Worm (Caenorhabditis elegans) whole organism, mixed stage, embryonic: ENCODE results near the gene F55A11.7.

ENCODE experiments used
- blmp-1 ChIP-seq: fragments of 150-350 bp; optimal IDR thresholded peaks from 2 replicates; lab custom pipeline; 2014; ENCODE audit warnings: missing biosample characterization, missing genetic modification characterization
- ceh-39 ChIP-seq: fragments of 150-350 bp; optimal IDR thresholded peaks from 2 replicates; lab custom pipeline; 2014; ENCODE audit warnings: missing biosample characterization, missing genetic modification characterization
- ceh-83 ChIP-seq: fragments of 200-800 bp; sonication (Bioruptor generic); optimal IDR thresholded peaks from 2 replicates; lab custom pipeline; 2018; ENCODE audit warnings: mild to moderate bottlenecking, missing genetic modification characterization, missing compliant biosample characterization
- drap-1 ChIP-seq: fragments of 200-800 bp; sonication (Bioruptor generic); optimal IDR thresholded peaks from 3 replicates; lab custom pipeline; 2018; ENCODE audit warnings: mild to moderate bottlenecking, missing genetic modification characterization, missing compliant biosample characterization
- elt-3 ChIP-seq: fragments of 150-350 bp; optimal IDR thresholded peaks from 2 replicates; lab custom pipeline; 2014; ENCODE audit warnings: missing biosample characterization, missing genetic modification characterization
- ham-2 ChIP-seq: fragments of 200-800 bp; sonication (Bioruptor generic); optimal IDR thresholded peaks from 2 replicates; lab custom pipeline; 2018; ENCODE audit warnings: mild to moderate bottlenecking, missing genetic modification characterization, missing compliant biosample characterization
- lsy-2 ChIP-seq: fragments of 150-350 bp; optimal IDR thresholded peaks from 2 replicates; lab custom pipeline; 2014; ENCODE audit warnings: missing biosample characterization, missing genetic modification characterization
- mep-1 ChIP-seq: fragments of 150-350 bp; optimal IDR thresholded peaks from 2 replicates; lab custom pipeline; 2017; ENCODE audit warnings: missing biosample characterization, missing genetic modification reagents, missing genetic modification characterization, inconsistent platforms
- mls-2 ChIP-seq: sonication (generic microtip); optimal IDR thresholded peaks from 2 replicates; lab custom pipeline; 2016; ENCODE audit warnings: mild to moderate bottlenecking, missing genetic modification characterization, moderate library complexity, missing compliant biosample characterization
- pha-4 ChIP-seq: fragments of 150-350 bp; optimal IDR thresholded peaks from 2 replicates; lab custom pipeline; 2018; ENCODE audit warnings: missing biosample characterization, missing genetic modification reagents, missing genetic modification characterization
- tbx-8 ChIP-seq: fragments of 200-800 bp; sonication (Bioruptor generic); optimal IDR thresholded peaks from 2 replicates; lab custom pipeline; 2018; ENCODE audit warnings: mild to moderate bottlenecking, missing genetic modification characterization, moderate library complexity, missing compliant biosample characterization
- unc-39 ChIP-seq: fragments of 150-350 bp; optimal IDR thresholded peaks from 2 replicates; lab custom pipeline; 2014; ENCODE audit warnings: missing biosample characterization, missing genetic modification characterization
- unc-62 ChIP-seq: fragments of 150-350 bp; optimal IDR thresholded peaks from 2 replicates; lab custom pipeline; 2014; ENCODE audit warnings: missing biosample characterization, missing genetic modification reagents, missing genetic modification characterization
- zip-8 ChIP-seq: fragments of 150-350 bp; optimal IDR thresholded peaks from 2 replicates; lab custom pipeline; 2014; ENCODE audit warnings: missing biosample characterization, missing genetic modification characterization

DNA sequence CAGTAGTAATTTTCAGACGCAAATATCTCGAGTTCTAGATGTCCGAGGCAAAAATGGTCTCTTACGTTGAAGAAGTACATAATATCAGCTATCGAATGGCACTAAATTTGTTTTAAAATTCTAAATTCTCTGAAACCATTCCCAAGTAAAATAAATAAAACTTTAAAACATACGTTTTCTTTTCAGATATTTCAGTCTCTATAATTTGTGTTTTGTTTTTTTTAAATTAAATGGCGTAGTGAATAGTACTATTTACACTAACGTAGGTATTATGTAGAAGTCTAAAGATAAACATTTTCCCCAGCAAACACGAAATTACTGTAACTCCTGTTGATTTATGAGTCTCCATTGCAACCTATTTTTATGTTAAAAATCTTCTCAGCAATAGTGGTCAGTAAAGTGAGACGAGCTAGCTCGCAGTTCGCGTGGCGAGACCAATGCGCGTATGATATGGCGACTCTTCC is 30.1 kb upstream of the F55A11.7 start:
- TF ChIP-seq mls-2 (tag; lab: Kevin White, UChicago) (no peak), unc-62 (GFP tag; lab: Kevin White, UChicago) (no peak), mep-1 (no peak), blmp-1 (tag; lab: Kevin White, UChicago) (no peak), elt-3 (no peak), zip-8 (tag; lab: Kevin White, UChicago) (no peak), drap-1 (GFP tag; lab: Kevin White, UChicago) (no peak), ceh-39 (tag; lab: Kevin White, UChicago) (no peak), lsy-2 (tag; lab: Kevin White, UChicago) (no peak), ham-2 (no peak), ceh-83 (GFP tag; lab: Kevin White, UChicago) (no peak), pha-4 (no peak), unc-39 (no peak), tbx-8 (GFP tag; lab: Kevin White, UChicago) (no peak)
